Worm (Caenorhabditis elegans) whole organism, L4 larva: Measurements from ENCODE around the gene cdr-3.

Source experiments
- F44E2.7 ChIP-seq: fragments of 200-800 bp; sonication (Bioruptor generic); IDR thresholded peaks from 2 replicates; pipeline ENCODE4 v2.1.2; 2022; ENCODE audit warnings: missing genetic modification characterization, missing compliant biosample characterization
- F49E8.2 ChIP-seq: sonication (generic microtip); optimal IDR thresholded peaks from 2 replicates; lab custom pipeline; 2016; ENCODE audit warnings: missing compliant biosample characterization, mild to moderate bottlenecking, missing genetic modification characterization, borderline replicate concordance
- ama-1 ChIP-seq: fragments of 150-350 bp; optimal IDR thresholded peaks from 2 replicates; lab custom pipeline; 2014; ENCODE audit warnings: inconsistent platforms, mixed read lengths
- madf-9 ChIP-seq: fragments of 200-800 bp; sonication (Bioruptor generic); conservative IDR thresholded peaks from 2 replicates; pipeline ENCODE4 v1.3.6; 2022; ENCODE audit warnings: missing genetic modification reagents, missing genetic modification characterization, missing compliant biosample characterization
- nhr-237 ChIP-seq: sonication (generic microtip); optimal IDR thresholded peaks from 2 replicates; lab custom pipeline; 2017; ENCODE audit warnings: missing biosample characterization, missing genetic modification characterization
- nhr-25 ChIP-seq: sonication (generic microtip); optimal IDR thresholded peaks from 2 replicates; lab custom pipeline; 2017; ENCODE audit warnings: missing genetic modification characterization, mild to moderate bottlenecking, missing compliant biosample characterization, antibody characterized with exemption, moderate library complexity, borderline replicate concordance; ENCODE audit not compliant: insufficient read depth
- nhr-77 ChIP-seq: fragments of 150-350 bp; optimal IDR thresholded peaks from 2 replicates; lab custom pipeline; 2014; ENCODE audit warnings: missing biosample characterization, missing genetic modification characterization

- TF ChIP-seq nhr-237 (tag; lab: Kevin White, UChicago) (no peak), nhr-25 (tag; lab: Kevin White, UChicago) (no peak), ama-1 (no peak), F44E2.7 (GFP tag; lab: Robert Waterston, UW) (no peak), madf-9 (no peak), nhr-77 (no peak), F49E8.2 (tag; lab: Kevin White, UChicago) (no peak)
Observed at ce11 chrV:12369437-12369836, 47.7 kb downstream of the cdr-3 start, which contains the start of gene gcy-13.
